Fruit fly (Drosophila melanogaster) whole organism, embryonic: ENCODE results near the gene CG42263.
A peak's percentile ranks its signal among the peaks of the same experiment; 100 is the strongest.

Experiments used
- CG1024 ChIP-seq: fragments of 200-800 bp; sonication (Bioruptor generic); IDR thresholded peaks from 2 replicates; pipeline ENCODE4 v1.3.6; 2022; ENCODE audit warnings: missing biosample characterization, missing genetic modification characterization
- CG10979 ChIP-seq: fragments of 200-800 bp; sonication (Bioruptor generic); optimal IDR thresholded peaks from 2 replicates; lab custom pipeline; 2018; ENCODE audit warnings: missing biosample characterization, mild to moderate bottlenecking, missing genetic modification characterization, moderate library complexity
- CG12942 ChIP-seq: fragments of 200-800 bp; sonication (Bioruptor generic); optimal IDR thresholded peaks from 3 replicates; lab custom pipeline; 2016; ENCODE audit warnings: missing biosample characterization, missing genetic modification characterization
- CG13296 ChIP-seq: fragments of 200-800 bp; sonication (Bioruptor generic); optimal IDR thresholded peaks from 3 replicates; lab custom pipeline; 2018; ENCODE audit warnings: missing biosample characterization, mild to moderate bottlenecking, missing genetic modification characterization
- CG15011 ChIP-seq: fragments of 200-800 bp; sonication (Bioruptor generic); optimal IDR thresholded peaks from 3 replicates; lab custom pipeline; 2018; ENCODE audit warnings: missing biosample characterization, mild to moderate bottlenecking, missing genetic modification characterization
- CG15514 ChIP-seq: fragments of 200-800 bp; sonication (Bioruptor generic); optimal IDR thresholded peaks from 3 replicates; lab custom pipeline; 2017; ENCODE audit warnings: missing biosample characterization, missing genetic modification characterization, mild to moderate bottlenecking, moderate library complexity, missing genetic modification reagents
- CG18599 ChIP-seq: fragments of 200-800 bp; sonication (Bioruptor generic); optimal IDR thresholded peaks from 3 replicates; lab custom pipeline; 2017; ENCODE audit warnings: missing biosample characterization, missing genetic modification characterization, mild to moderate bottlenecking, moderate library complexity, missing genetic modification reagents
- CG2129 ChIP-seq: fragments of 200-800 bp; sonication (Bioruptor generic); IDR thresholded peaks from 2 replicates; pipeline ENCODE4 v1.3.6; 2022; ENCODE audit warnings: missing biosample characterization, missing genetic modification characterization; ENCODE audit not compliant: partially characterized antibody
- CG3407 ChIP-seq: fragments of 200-800 bp; sonication (Bioruptor generic); optimal IDR thresholded peaks from 2 replicates; lab custom pipeline; 2018; ENCODE audit warnings: missing biosample characterization, mild to moderate bottlenecking, missing genetic modification characterization
- CG34224 ChIP-seq: fragments of 200-800 bp; sonication (Bioruptor generic); IDR thresholded peaks from 3 replicates; pipeline ENCODE4 v1.3.6; 2022; ENCODE audit warnings: missing biosample characterization, missing genetic modification characterization; ENCODE audit not compliant: partially characterized antibody
- CG4328 ChIP-seq: fragments of 200-800 bp; sonication (Bioruptor generic); optimal IDR thresholded peaks from 3 replicates; lab custom pipeline; 2017; ENCODE audit warnings: missing biosample characterization, missing genetic modification reagents, missing genetic modification characterization
- CG4707 ChIP-seq: fragments of 200-800 bp; sonication (Bioruptor generic); optimal IDR thresholded peaks from 2 replicates; lab custom pipeline; 2018; ENCODE audit warnings: missing biosample characterization, mild to moderate bottlenecking, missing genetic modification characterization, moderate library complexity
- CG6272 ChIP-seq: fragments of 200-800 bp; sonication (Bioruptor generic); IDR thresholded peaks from 2 replicates; pipeline ENCODE4 v1.3.6; 2022; ENCODE audit warnings: missing biosample characterization, missing genetic modification characterization
- CG7271 ChIP-seq: fragments of 200-800 bp; sonication (Bioruptor generic); optimal IDR thresholded peaks from 2 replicates; lab custom pipeline; 2018; ENCODE audit warnings: missing biosample characterization, mild to moderate bottlenecking, missing genetic modification characterization, moderate library complexity
- CG8359 ChIP-seq: fragments of 200-800 bp; sonication (Bioruptor generic); optimal IDR thresholded peaks from 2 replicates; lab custom pipeline; 2017; ENCODE audit warnings: missing biosample characterization, mild to moderate bottlenecking, missing genetic modification characterization, borderline replicate concordance
- Dref ChIP-seq: fragments of 200-800 bp; sonication (Bioruptor generic); IDR thresholded peaks from 2 replicates; pipeline ENCODE4 v1.3.6; 2022; ENCODE audit warnings: missing biosample characterization, missing genetic modification characterization
- E2f1 ChIP-seq: fragments of 200-800 bp; sonication (Bioruptor generic); IDR thresholded peaks from 2 replicates; pipeline ENCODE4 v1.3.6; 2022; ENCODE audit warnings: missing biosample characterization, missing genetic modification characterization
- ERR ChIP-seq: fragments of 200-800 bp; sonication (Bioruptor generic); optimal IDR thresholded peaks from 2 replicates; lab custom pipeline; 2016; ENCODE audit warnings: missing biosample characterization, missing genetic modification characterization
- Fer1 ChIP-seq: fragments of 200-800 bp; sonication (Bioruptor generic); optimal IDR thresholded peaks from 2 replicates; lab custom pipeline; 2017; ENCODE audit warnings: missing biosample characterization, mild to moderate bottlenecking, missing genetic modification characterization
- HmgZ ChIP-seq: fragments of 200-800 bp; sonication (Bioruptor generic); optimal IDR thresholded peaks from 2 replicates; lab custom pipeline; 2018; ENCODE audit warnings: missing biosample characterization, mild to moderate bottlenecking, missing genetic modification characterization
- Hr39 ChIP-seq: fragments of >200 bp; optimal IDR thresholded peaks from 2 replicates; lab custom pipeline; 2017
- Jarid2 ChIP-seq: fragments of 200-800 bp; sonication (Bioruptor generic); optimal IDR thresholded peaks from 3 replicates; lab custom pipeline; 2017; ENCODE audit warnings: mild to moderate bottlenecking, missing biosample characterization, missing genetic modification reagents, missing genetic modification characterization
- Side ChIP-seq: fragments of 200-800 bp; sonication (Bioruptor generic); optimal IDR thresholded peaks from 2 replicates; lab custom pipeline; 2016; ENCODE audit warnings: missing biosample characterization, missing genetic modification characterization
- Xrp1 ChIP-seq: fragments of 200-800 bp; sonication (Bioruptor generic); IDR thresholded peaks from 2 replicates; pipeline ENCODE4 v1.3.6; 2022; ENCODE audit warnings: missing biosample characterization, missing genetic modification characterization
- aop ChIP-seq: fragments of 200-800 bp; sonication (Bioruptor generic); IDR thresholded peaks from 2 replicates; pipeline ENCODE4 v1.3.6; 2022; ENCODE audit warnings: missing biosample characterization, missing genetic modification characterization
- bigmax ChIP-seq: fragments of 200-800 bp; sonication (Bioruptor generic); optimal IDR thresholded peaks from 2 replicates; lab custom pipeline; 2018; ENCODE audit warnings: missing biosample characterization, mild to moderate bottlenecking, missing genetic modification characterization
- cwo ChIP-seq: fragments of 200-800 bp; sonication (Bioruptor generic); optimal IDR thresholded peaks from 3 replicates; lab custom pipeline; 2017; ENCODE audit warnings: missing biosample characterization, missing genetic modification characterization, mild to moderate bottlenecking, moderate library complexity, missing genetic modification reagents
- dmrt11E ChIP-seq: fragments of 200-800 bp; sonication (Bioruptor generic); optimal IDR thresholded peaks from 3 replicates; lab custom pipeline; 2018; ENCODE audit warnings: missing biosample characterization, mild to moderate bottlenecking, missing genetic modification characterization, moderate library complexity
- en ChIP-seq: fragments of 200-800 bp; sonication (Bioruptor generic); optimal IDR thresholded peaks from 2 replicates; lab custom pipeline; 2016; ENCODE audit warnings: missing biosample characterization, missing genetic modification characterization
- fu2 ChIP-seq: fragments of 200-800 bp; sonication (Bioruptor generic); optimal IDR thresholded peaks from 2 replicates; lab custom pipeline; 2016; ENCODE audit warnings: missing biosample characterization, missing genetic modification characterization
- gcm2 ChIP-seq: fragments of 200-800 bp; sonication (Bioruptor generic); optimal IDR thresholded peaks from 2 replicates; lab custom pipeline; 2016; ENCODE audit warnings: missing biosample characterization, missing genetic modification characterization
- hb ChIP-seq: fragments of 200-800 bp; sonication (Bioruptor generic); IDR thresholded peaks from 3 replicates; pipeline ENCODE4 v1.3.6; 2022; ENCODE audit warnings: missing biosample characterization, missing genetic modification characterization; ENCODE audit not compliant: partially characterized antibody
- knrl ChIP-seq: fragments of 200-800 bp; sonication (Bioruptor generic); IDR thresholded peaks from 3 replicates; pipeline ENCODE4 v1.3.6; 2022; ENCODE audit warnings: missing biosample characterization, missing genetic modification characterization; ENCODE audit not compliant: partially characterized antibody
- maf-S ChIP-seq: fragments of 200-800 bp; sonication (Bioruptor generic); optimal IDR thresholded peaks from 2 replicates; lab custom pipeline; 2016; ENCODE audit warnings: missing biosample characterization, missing genetic modification characterization
- onecut ChIP-seq: fragments of 200-800 bp; sonication (Bioruptor generic); IDR thresholded peaks from 2 replicates; pipeline ENCODE4 v1.3.6; 2022; ENCODE audit warnings: missing biosample characterization, missing genetic modification characterization
- p53 ChIP-seq: fragments of 200-800 bp; sonication (Bioruptor generic); optimal IDR thresholded peaks from 2 replicates; lab custom pipeline; 2016; ENCODE audit warnings: missing biosample characterization, missing genetic modification characterization
- pfk ChIP-seq: fragments of 200-800 bp; sonication (Bioruptor generic); optimal IDR thresholded peaks from 2 replicates; lab custom pipeline; 2018; ENCODE audit warnings: missing biosample characterization, mild to moderate bottlenecking, missing genetic modification characterization, moderate library complexity
- pho ChIP-seq: fragments of 200-800 bp; sonication (Bioruptor generic); optimal IDR thresholded peaks from 2 replicates; lab custom pipeline; 2016; ENCODE audit warnings: missing biosample characterization, missing genetic modification characterization
- prd ChIP-seq, 3 experiments: fragments of >200 bp in 2 of 3; fragments of 200-800 bp in 1 of 3; sonication (Bioruptor generic) in 1 of 3; optimal IDR thresholded peaks in 2 of 3; IDR thresholded peaks in 1 of 3; 2 replicates in 2 of 3; 3 replicates in 1 of 3; pipeline versions ENCODE4 v1.3.6 to Lab custom; 2017 to 2022; ENCODE audit warnings: missing biosample characterization in 1 of 3, missing genetic modification characterization in 1 of 3
- pros ChIP-seq: fragments of 200-800 bp; sonication (Bioruptor generic); optimal IDR thresholded peaks from 3 replicates; lab custom pipeline; 2019; ENCODE audit warnings: missing biosample characterization, mild to moderate bottlenecking, missing genetic modification characterization, moderate library complexity
- ro ChIP-seq: fragments of 200-800 bp; sonication (Bioruptor generic); IDR thresholded peaks from 2 replicates; pipeline ENCODE4 v1.3.6; 2022; ENCODE audit warnings: missing biosample characterization, missing genetic modification characterization
- seq ChIP-seq: fragments of 200-800 bp; sonication (Bioruptor generic); IDR thresholded peaks from 2 replicates; pipeline ENCODE4 v1.3.6; 2022; ENCODE audit warnings: missing biosample characterization, missing genetic modification characterization
- sisA ChIP-seq: fragments of 200-800 bp; sonication (Bioruptor generic); IDR thresholded peaks from 2 replicates; pipeline ENCODE4 v1.3.6; 2022; ENCODE audit warnings: missing biosample characterization, missing genetic modification characterization
- sr ChIP-seq: fragments of 200-800 bp; sonication (Bioruptor generic); IDR thresholded peaks from 3 replicates; pipeline ENCODE4 v1.3.6; 2022; ENCODE audit warnings: missing biosample characterization, missing genetic modification characterization
- sug ChIP-seq: fragments of 200-800 bp; optimal IDR thresholded peaks from 2 replicates; lab custom pipeline; 2019; ENCODE audit warnings: missing biosample characterization, mild to moderate bottlenecking, missing genetic modification characterization, moderate library complexity
- tio ChIP-seq: fragments of 200-800 bp; sonication (Bioruptor generic); optimal IDR thresholded peaks from 2 replicates; lab custom pipeline; 2017; ENCODE audit warnings: missing biosample characterization, missing genetic modification characterization, inconsistent platforms
- ttk ChIP-seq: fragments of 200-800 bp; sonication (Bioruptor generic); IDR thresholded peaks from 2 replicates; pipeline ENCODE4 v2.1.2; 2022; ENCODE audit warnings: missing biosample characterization, missing genetic modification characterization
- wor ChIP-seq: fragments of 200-800 bp; sonication (Bioruptor generic); IDR thresholded peaks from 2 replicates; pipeline ENCODE4 v1.3.6; 2022; ENCODE audit warnings: missing biosample characterization, missing genetic modification characterization
- zen2 ChIP-seq: fragments of 200-800 bp; sonication (Bioruptor generic); IDR thresholded peaks from 3 replicates; pipeline ENCODE4 v1.3.6; 2022; ENCODE audit warnings: missing biosample characterization, missing genetic modification characterization; ENCODE audit not compliant: partially characterized antibody
- zf30C ChIP-seq: fragments of 200-800 bp; sonication (Bioruptor generic); optimal IDR thresholded peaks from 3 replicates; lab custom pipeline; 2018; ENCODE audit warnings: missing biosample characterization, mild to moderate bottlenecking, missing genetic modification characterization

Gene CG42263

dm6 chr3L:19928435-19929011 lies 27.1 kb downstream of the CG42263 start, which contains the start of the genes CG8004 and RhoGDI (continued):
- TF ChIP-seq aop (GFP tag; lab: Robert Waterston, UW): no peak
- peak; percentile 45 for TF ChIP-seq E2f1 (GFP tag; lab: Robert Waterston, UW)
- no peak for TF ChIP-seq CG2129 (GFP tag; lab: Robert Waterston, UW)
- TF ChIP-seq seq: no peak
- no peak for TF ChIP-seq en (GFP tag; lab: Kevin White, UChicago)
- TF ChIP-seq pros (GFP tag; lab: Kevin White, UChicago): no peak
- peak; percentile 61 for TF ChIP-seq maf-S (GFP tag; lab: Kevin White, UChicago)
- peak; percentile 29 for TF ChIP-seq CG18599 (GFP tag; lab: Kevin White, UChicago)
- no peak for TF ChIP-seq Dref
- peak; percentile 10 for TF ChIP-seq CG8359 (GFP tag; lab: Kevin White, UChicago)
- TF ChIP-seq CG15011: no peak
- peak; percentile 9 for TF ChIP-seq CG12942 (GFP tag; lab: Kevin White, UChicago)
- TF ChIP-seq cwo (GFP tag; lab: Kevin White, UChicago): no peak
- TF ChIP-seq bigmax (GFP tag; lab: Kevin White, UChicago): no peak
- no peak for TF ChIP-seq CG4707 (GFP tag; lab: Kevin White, UChicago)
- no peak for TF ChIP-seq ro (GFP tag; lab: Robert Waterston, UW)
- no peak for TF ChIP-seq Fer1
- TF ChIP-seq ttk (GFP tag; lab: Robert Waterston, UW): 0 out of 2 replicates have a peak, but pooled peaks have one; percentile 43
- no peak for TF ChIP-seq wor (GFP tag; lab: Robert Waterston, UW)
- peak; percentile 67 for TF ChIP-seq Xrp1
- peak; percentile 20 for TF ChIP-seq ERR
- no peak for TF ChIP-seq onecut (GFP tag; lab: Robert Waterston, UW)
- TF ChIP-seq fu2 (GFP tag; lab: Kevin White, UChicago): peak; percentile 47
- peak; percentile 59; the same call in 1 of the 2 replicates for TF ChIP-seq CG1024 (GFP tag; lab: Robert Waterston, UW)
- peak; percentile 52 for TF ChIP-seq dmrt11E (tag; lab: Kevin White, UChicago)
- no peak for TF ChIP-seq knrl
- no peak for TF ChIP-seq pfk (GFP tag; lab: Kevin White, UChicago)
- TF ChIP-seq sug (tag; lab: Kevin White, UChicago): peak; percentile 62
- peak; percentile 48 for TF ChIP-seq CG4328 (GFP tag; lab: Kevin White, UChicago)
- no peak for TF ChIP-seq hb (GFP tag; lab: Robert Waterston, UW)
- peak; percentile 40 for TF ChIP-seq CG10979 (tag; lab: Kevin White, UChicago)
- no peak for TF ChIP-seq CG7271 (tag; lab: Kevin White, UChicago)
- TF ChIP-seq gcm2 (GFP tag; lab: Kevin White, UChicago): peak; percentile 65
- TF ChIP-seq CG15514 (GFP tag; lab: Kevin White, UChicago): peak; percentile 83
- peak; percentile 69 for TF ChIP-seq Side (GFP tag; lab: Kevin White, UChicago)
- no peak for TF ChIP-seq prd (optimal IDR thresholded peaks at IDR 0.05; lab: Kevin White, UChicago)
- TF ChIP-seq prd (GFP tag; IDR thresholded peaks at IDR 0.05; lab: Robert Waterston, UW): peak; percentile 74
- no peak for TF ChIP-seq sr (GFP tag; lab: Robert Waterston, UW)
- TF ChIP-seq pho: peak; percentile 76
- no peak; the same call in none of the 2 replicates for TF ChIP-seq sisA (GFP tag; lab: Robert Waterston, UW)
- TF ChIP-seq HmgZ (tag; lab: Kevin White, UChicago): peak; percentile 75
- TF ChIP-seq CG13296 (GFP tag; lab: Kevin White, UChicago): peak; percentile 2
- TF ChIP-seq Hr39 (lab: Kevin White, UChicago): no peak
- peak; percentile 49 for TF ChIP-seq p53 (GFP tag; lab: Kevin White, UChicago)
- TF ChIP-seq zf30C (GFP tag; lab: Kevin White, UChicago): no peak
- no peak for TF ChIP-seq CG3407
- no peak for TF ChIP-seq Jarid2
- no peak for TF ChIP-seq CG6272 (GFP tag; lab: Robert Waterston, UW)
- no peak for TF ChIP-seq CG34224
- TF ChIP-seq tio (GFP tag; lab: Kevin White, UChicago): no peak
- no peak for TF ChIP-seq zen2
